Worm (Caenorhabditis elegans) whole organism, early embryonic: Measurements from ENCODE around the gene Y6E2A.7.

Source experiments
- B0310.2 ChIP-seq: sonication (generic microtip); optimal IDR thresholded peaks from 2 replicates; lab custom pipeline; 2016; ENCODE audit warnings: mild to moderate bottlenecking, missing genetic modification characterization, missing compliant biosample characterization
- F13C5.2 ChIP-seq: sonication (generic microtip); optimal IDR thresholded peaks from 2 replicates; lab custom pipeline; 2017; ENCODE audit warnings: mild to moderate bottlenecking, missing genetic modification characterization, inconsistent platforms, missing compliant biosample characterization
- aly-1 ChIP-seq: sonication (generic microtip); optimal IDR thresholded peaks from 2 replicates; lab custom pipeline; 2016; ENCODE audit warnings: missing genetic modification characterization, missing compliant biosample characterization
- ama-1 ChIP-seq: fragments of 150-350 bp; optimal IDR thresholded peaks from 2 replicates; lab custom pipeline; 2014
- ceh-13 ChIP-seq: fragments of 200-800 bp; sonication (Bioruptor generic); optimal IDR thresholded peaks from 2 replicates; lab custom pipeline; 2018; ENCODE audit warnings: mild to moderate bottlenecking, missing genetic modification characterization, missing compliant biosample characterization
- ceh-36 ChIP-seq: sonication (generic microtip); optimal IDR thresholded peaks from 2 replicates; lab custom pipeline; 2016; ENCODE audit warnings: missing genetic modification characterization, inconsistent platforms, missing compliant biosample characterization
- ets-7 ChIP-seq: sonication (generic microtip); optimal IDR thresholded peaks from 2 replicates; lab custom pipeline; 2016; ENCODE audit warnings: missing genotype, missing genetic modification characterization, missing compliant biosample characterization
- flt-1 ChIP-seq: fragments of 200-800 bp; sonication (Bioruptor generic); IDR thresholded peaks from 2 replicates; pipeline ENCODE4 v1.3.6; 2022; ENCODE audit warnings: missing genetic modification characterization, missing compliant biosample characterization
- hmbx-1 ChIP-seq: sonication (generic microtip); optimal IDR thresholded peaks from 2 replicates; lab custom pipeline; 2016; ENCODE audit warnings: mild to moderate bottlenecking, missing genetic modification characterization, missing compliant biosample characterization
- hmg-4 ChIP-seq: fragments of 200-800 bp; sonication (Bioruptor generic); optimal IDR thresholded peaks from 2 replicates; lab custom pipeline; 2018; ENCODE audit warnings: mild to moderate bottlenecking, missing genetic modification characterization, missing compliant biosample characterization
- hnd-1 ChIP-seq: sonication (generic microtip); optimal IDR thresholded peaks from 2 replicates; lab custom pipeline; 2016; ENCODE audit warnings: missing genetic modification characterization, missing compliant biosample characterization
- pes-1 ChIP-seq: fragments of 200-800 bp; sonication (Bioruptor generic); IDR thresholded peaks from 2 replicates; pipeline ENCODE4 v1.3.6; 2022; ENCODE audit warnings: missing genetic modification reagents, missing genetic modification characterization, missing compliant biosample characterization
- scrt-1 ChIP-seq: fragments of 200-800 bp; sonication (Bioruptor generic); IDR thresholded peaks from 2 replicates; pipeline ENCODE4 v1.3.6; 2022; ENCODE audit warnings: missing genetic modification characterization, missing compliant biosample characterization
- sea-1 ChIP-seq: fragments of 200-800 bp; sonication (Bioruptor generic); conservative IDR thresholded peaks from 2 replicates; pipeline ENCODE4 v1.3.6; 2022; ENCODE audit warnings: missing genetic modification characterization, missing compliant biosample characterization
- tbx-11 ChIP-seq: fragments of 200-800 bp; sonication (Bioruptor generic); IDR thresholded peaks from 2 replicates; pipeline ENCODE4 v1.3.6; 2022; ENCODE audit warnings: missing genetic modification characterization, missing compliant biosample characterization
- tbx-37 ChIP-seq: fragments of 200-800 bp; sonication (Bioruptor generic); conservative IDR thresholded peaks from 2 replicates; pipeline ENCODE4 v1.3.6; 2022; ENCODE audit warnings: missing genetic modification reagents, missing genetic modification characterization, missing compliant biosample characterization
- tra-4 ChIP-seq: sonication (generic microtip); optimal IDR thresholded peaks from 2 replicates; lab custom pipeline; 2017; ENCODE audit warnings: missing genetic modification characterization, missing compliant biosample characterization

Y6E2A.7 gene

ce11 chrV:15710401-15710800, 9.3 kb upstream of the Y6E2A.7 start, which contains the start of gene Y6E2A.1:
Gene Y6E2A.1 (minus strand): TSS chrV:15710501.
- no peak for TF ChIP-seq B0310.2
- TF ChIP-seq sea-1 (GFP tag; lab: Robert Waterston, UW), result no peak
- TF ChIP-seq aly-1 (tag; lab: Kevin White, UChicago), result no peak
- no peak for TF ChIP-seq hnd-1 (tag; lab: Kevin White, UChicago)
- no peak for TF ChIP-seq scrt-1 (GFP tag; lab: Robert Waterston, UW)
- no peak for TF ChIP-seq ama-1
- TF ChIP-seq tra-4 (tag; lab: Kevin White, UChicago), result no peak
- TF ChIP-seq ceh-13 (GFP tag; lab: Kevin White, UChicago), result no peak
- no peak for TF ChIP-seq hmg-4 (GFP tag; lab: Kevin White, UChicago)
- no peak for TF ChIP-seq tbx-11 (GFP tag; lab: Robert Waterston, UW)
- TF ChIP-seq tbx-37 (GFP tag; lab: Robert Waterston, UW), result no peak
- no peak for TF ChIP-seq F13C5.2 (tag; lab: Kevin White, UChicago)
- no peak for TF ChIP-seq hmbx-1 (tag; lab: Kevin White, UChicago)
- no peak for TF ChIP-seq ets-7
- TF ChIP-seq pes-1, result no peak
- no peak for TF ChIP-seq ceh-36 (tag; lab: Kevin White, UChicago)
- no peak for TF ChIP-seq flt-1 (GFP tag; lab: Robert Waterston, UW)

- no peak for TF ChIP-seq hmg-4 (GFP tag; lab: Kevin White, UChicago)
- no peak for TF ChIP-seq ceh-36 (tag; lab: Kevin White, UChicago)
- no peak for TF ChIP-seq aly-1 (tag; lab: Kevin White, UChicago)
- TF ChIP-seq hmbx-1 (tag; lab: Kevin White, UChicago), result no peak
- TF ChIP-seq B0310.2, result no peak
- no peak for TF ChIP-seq scrt-1 (GFP tag; lab: Robert Waterston, UW)
- no peak for TF ChIP-seq flt-1 (GFP tag; lab: Robert Waterston, UW)
- no peak for TF ChIP-seq ama-1
- no peak for TF ChIP-seq hnd-1 (tag; lab: Kevin White, UChicago)
- TF ChIP-seq tbx-37 (GFP tag; lab: Robert Waterston, UW), result no peak
- TF ChIP-seq F13C5.2 (tag; lab: Kevin White, UChicago), result no peak
- no peak for TF ChIP-seq tra-4 (tag; lab: Kevin White, UChicago)
- TF ChIP-seq pes-1, result no peak
- TF ChIP-seq ceh-13 (GFP tag; lab: Kevin White, UChicago), result no peak
- no peak for TF ChIP-seq ets-7
- no peak for TF ChIP-seq sea-1 (GFP tag; lab: Robert Waterston, UW)
- TF ChIP-seq tbx-11 (GFP tag; lab: Robert Waterston, UW), result no peak
Measured at ce11 chrV:15711898-15712297, 7.8 kb upstream of the Y6E2A.7 start, which contains the start of gene str-101. Gene str-101 (minus strand): TSS chrV:15711998.

- TF ChIP-seq hmg-4 (GFP tag; lab: Kevin White, UChicago), result no peak
- TF ChIP-seq ceh-13 (GFP tag; lab: Kevin White, UChicago), result no peak
- TF ChIP-seq flt-1 (GFP tag; lab: Robert Waterston, UW), result no peak
- TF ChIP-seq ama-1, result no peak
- TF ChIP-seq scrt-1 (GFP tag; lab: Robert Waterston, UW), result no peak
- no peak for TF ChIP-seq sea-1 (GFP tag; lab: Robert Waterston, UW)
- no peak for TF ChIP-seq tbx-37 (GFP tag; lab: Robert Waterston, UW)
- TF ChIP-seq F13C5.2 (tag; lab: Kevin White, UChicago), result no peak
- TF ChIP-seq ets-7, result no peak
- no peak for TF ChIP-seq hnd-1 (tag; lab: Kevin White, UChicago)
- no peak for TF ChIP-seq ceh-36 (tag; lab: Kevin White, UChicago)
- no peak for TF ChIP-seq pes-1
- no peak for TF ChIP-seq tra-4 (tag; lab: Kevin White, UChicago)
- no peak for TF ChIP-seq aly-1 (tag; lab: Kevin White, UChicago)
- no peak for TF ChIP-seq tbx-11 (GFP tag; lab: Robert Waterston, UW)
- no peak for TF ChIP-seq hmbx-1 (tag; lab: Kevin White, UChicago)
Measured at ce11 chrV:15712385-15712784, 7.3 kb upstream of the Y6E2A.7 start.

- TF ChIP-seq hnd-1 (tag; lab: Kevin White, UChicago) (no peak), tra-4 (tag; lab: Kevin White, UChicago) (no peak), ama-1 (no peak), flt-1 (GFP tag; lab: Robert Waterston, UW) (no peak), tbx-37 (GFP tag; lab: Robert Waterston, UW) (no peak), hmg-4 (GFP tag; lab: Kevin White, UChicago) (no peak), ceh-13 (GFP tag; lab: Kevin White, UChicago) (no peak), F13C5.2 (tag; lab: Kevin White, UChicago) (no peak), ets-7 (no peak), pes-1 (no peak), aly-1 (tag; lab: Kevin White, UChicago) (no peak), scrt-1 (GFP tag; lab: Robert Waterston, UW) (no peak), sea-1 (GFP tag; lab: Robert Waterston, UW) (no peak), hmbx-1 (tag; lab: Kevin White, UChicago) (no peak), tbx-11 (GFP tag; lab: Robert Waterston, UW) (no peak)
Measured at ce11 chrV:15715636-15716035, 4.0 kb upstream of the Y6E2A.7 start.

- TF ChIP-seq pes-1, result no peak
- no peak for TF ChIP-seq ceh-13 (GFP tag; lab: Kevin White, UChicago)
- no peak for TF ChIP-seq B0310.2
- no peak for TF ChIP-seq aly-1 (tag; lab: Kevin White, UChicago)
- TF ChIP-seq sea-1 (GFP tag; lab: Robert Waterston, UW), result no peak
- no peak for TF ChIP-seq tbx-37 (GFP tag; lab: Robert Waterston, UW)
Measured at ce11 chrV:15716679-15717078, 3.0 kb upstream of the Y6E2A.7 start, which contains the start of gene Y6E2A.4. Gene Y6E2A.4 (minus strand): TSS chrV:15716779.

- TF ChIP-seq B0310.2 (no peak), ets-7 (no peak), ceh-36 (tag; lab: Kevin White, UChicago) (no peak), tra-4 (tag; lab: Kevin White, UChicago) (no peak), F13C5.2 (tag; lab: Kevin White, UChicago) (no peak), flt-1 (GFP tag; lab: Robert Waterston, UW) (no peak), pes-1 (no peak), tbx-37 (GFP tag; lab: Robert Waterston, UW) (no peak), hnd-1 (tag; lab: Kevin White, UChicago) (no peak)
Measured at ce11 chrV:15718562-15718961, 1.1 kb upstream of the Y6E2A.7 start, which contains the start of gene Y6E2A.5. Gene Y6E2A.5 (minus strand): TSS chrV:15718662.
